Fruit fly (Drosophila melanogaster): ENCODE data around the gene CG6729.

CG6729 gene

DNA sequence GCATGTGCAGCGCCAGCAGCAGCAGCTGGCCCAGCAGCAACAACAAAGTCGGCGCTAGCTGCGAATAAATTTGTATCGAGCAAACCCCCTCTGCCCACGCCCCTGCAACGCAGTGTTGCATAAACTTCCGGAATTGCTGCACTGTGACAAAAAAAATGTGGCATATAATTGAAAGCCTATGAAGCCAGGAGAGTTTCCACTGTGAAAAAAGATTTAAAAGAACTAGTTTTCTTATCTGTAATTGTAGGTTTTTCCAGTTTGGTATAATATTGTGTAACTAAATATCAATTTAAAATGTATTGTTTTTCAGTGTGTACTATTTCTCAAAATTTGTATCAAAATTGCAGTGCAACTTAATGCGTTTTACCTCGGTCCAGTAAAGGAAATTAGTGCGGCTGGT is 4.5 kb upstream of the CG6729 start:
- TF ChIP-seq CG11504 (tag; optimal IDR thresholded peaks at IDR 0.05) (peak; percentile 47), Drgx (GFP tag; IDR thresholded peaks at IDR 0.05) (peak; percentile 61; the same call in 1 of the 2 replicates), jigr1 (GFP tag; IDR thresholded peaks at IDR 0.05) (no peak), CG3407 (GFP tag; optimal IDR thresholded peaks at IDR 0.05) (no peak), ci (GFP tag; IDR thresholded peaks at IDR 0.05) (peak; percentile 49; the same call in 2 of the 3 replicates), Asciz (GFP tag; optimal IDR thresholded peaks at IDR 0.05) (peak; percentile 4), az2 (GFP tag; optimal IDR thresholded peaks at IDR 0.05) (peak; percentile 5), CG5953 (GFP tag; IDR thresholded peaks at IDR 0.05) (0 out of 2 replicates have a peak, but pooled peaks have one; percentile 9), CG5180 (GFP tag; optimal IDR thresholded peaks at IDR 0.05) (peak; percentile 78), Xrp1 (GFP tag; IDR thresholded peaks at IDR 0.05) (peak; percentile 49; the same call in 1 of the 2 replicates), ap (GFP tag; IDR thresholded peaks at IDR 0.05) (0 out of 2 replicates have a peak, but pooled peaks have one; percentile 8), Blimp-1 (GFP tag; optimal IDR thresholded peaks at IDR 0.05) (peak; percentile 26), D (optimal IDR thresholded peaks at IDR 0.05) (no peak), D (GFP tag; optimal IDR thresholded peaks at IDR 0.05) (no peak), CG2712 (tag; optimal IDR thresholded peaks at IDR 0.05) (peak; percentile 14), ase (GFP tag; IDR thresholded peaks at IDR 0.05) (0 out of 3 replicates have a peak, but pooled peaks have one; percentile 13), pum (GFP tag; optimal IDR thresholded peaks at IDR 0.05) (no peak), Jarid2 (GFP tag; optimal IDR thresholded peaks at IDR 0.05) (no peak), CG10209 (GFP tag; optimal IDR thresholded peaks at IDR 0.05) (no peak), CG3163 (GFP tag; optimal IDR thresholded peaks at IDR 0.05) (no peak), CG2202 (tag; optimal IDR thresholded peaks at IDR 0.05) (no peak), CG17359 (tag; optimal IDR thresholded peaks at IDR 0.05) (peak; percentile 40), Med (GFP tag) (peak; percentile 41), CG12391 (tag; optimal IDR thresholded peaks at IDR 0.05) (peak; percentile 7), tio (GFP tag; optimal IDR thresholded peaks at IDR 0.05) (no peak), CG16813 (GFP tag; IDR thresholded peaks at IDR 0.05; ENCODE audit: partially characterized antibody) (no peak), prd (optimal IDR thresholded peaks at IDR 0.05) (no peak), prd (GFP tag; IDR thresholded peaks at IDR 0.05) (peak; percentile 34; the same call in 2 of the 3 replicates), CG2199 (GFP tag; IDR thresholded peaks at IDR 0.05) (0 out of 3 replicates have a peak, but pooled peaks have one; percentile 21), nmo (GFP tag; optimal IDR thresholded peaks at IDR 0.05) (no peak), pnt (GFP tag; optimal IDR thresholded peaks at IDR 0.05) (no peak), CG17328 (GFP tag; IDR thresholded peaks at IDR 0.05) (peak; percentile 23; the same call in 1 of the 2 replicates), row (GFP tag; IDR thresholded peaks at IDR 0.05) (0 out of 3 replicates have a peak, but pooled peaks have one; percentile 14), H15 (GFP tag; IDR thresholded peaks at IDR 0.05) (0 out of 3 replicates have a peak, but pooled peaks have one; percentile 30), klu (GFP tag; IDR thresholded peaks at IDR 0.05) (no peak), CG14667 (GFP tag; IDR thresholded peaks at IDR 0.05) (0 out of 2 replicates have a peak, but pooled peaks have one; percentile 5), Pdp1 (GFP tag; optimal IDR thresholded peaks at IDR 0.05) (peak in 1 of 2 experiments; percentile 45), tna (GFP tag; IDR thresholded peaks at IDR 0.05; ENCODE audit: partially characterized antibody) (no peak), CG10979 (tag; optimal IDR thresholded peaks at IDR 0.05) (peak; percentile 16), hbn (GFP tag; IDR thresholded peaks at IDR 0.05; ENCODE audit: partially characterized antibody) (no peak), CG8388 (GFP tag; optimal IDR thresholded peaks at IDR 0.05) (peak; percentile 7), CG2116 (GFP tag; optimal IDR thresholded peaks at IDR 0.05) (peak; percentile 3), lab (GFP tag; optimal IDR thresholded peaks at IDR 0.05) (no peak), CG4360 (GFP tag; IDR thresholded peaks at IDR 0.05) (0 out of 2 replicates have a peak, but pooled peaks have one; percentile 18), ATbp (GFP tag; optimal IDR thresholded peaks at IDR 0.05) (peak; percentile 29), CG31224 (GFP tag; IDR thresholded peaks at IDR 0.05) (no peak), CTCF (GFP tag; optimal IDR thresholded peaks at IDR 0.05) (no peak), phol (tag; optimal IDR thresholded peaks at IDR 0.05) (peak; percentile 12), sisA (GFP tag; IDR thresholded peaks at IDR 0.05) (peak; percentile 40; the same call in 1 of the 2 replicates), sens (GFP tag) (peak; percentile 75)

Measured in whole organism, embryonic.